Worm (Caenorhabditis elegans) whole organism, early embryonic: ENCODE data around the gene C14E2.4.

Source experiments
- B0310.2 ChIP-seq: sonication (generic microtip); optimal IDR thresholded peaks from 2 replicates; lab custom pipeline; 2016; ENCODE audit warnings: mild to moderate bottlenecking, missing genetic modification characterization, missing compliant biosample characterization
- F13C5.2 ChIP-seq: sonication (generic microtip); optimal IDR thresholded peaks from 2 replicates; lab custom pipeline; 2017; ENCODE audit warnings: mild to moderate bottlenecking, missing genetic modification characterization, inconsistent platforms, missing compliant biosample characterization
- ama-1 ChIP-seq: fragments of 150-350 bp; optimal IDR thresholded peaks from 2 replicates; lab custom pipeline; 2014
- ets-7 ChIP-seq: sonication (generic microtip); optimal IDR thresholded peaks from 2 replicates; lab custom pipeline; 2016; ENCODE audit warnings: missing genotype, missing genetic modification characterization, missing compliant biosample characterization
- flt-1 ChIP-seq: fragments of 200-800 bp; sonication (Bioruptor generic); IDR thresholded peaks from 2 replicates; pipeline ENCODE4 v1.3.6; 2022; ENCODE audit warnings: missing genetic modification characterization, missing compliant biosample characterization
- hmbx-1 ChIP-seq: sonication (generic microtip); optimal IDR thresholded peaks from 2 replicates; lab custom pipeline; 2016; ENCODE audit warnings: mild to moderate bottlenecking, missing genetic modification characterization, missing compliant biosample characterization
- hmg-4 ChIP-seq: fragments of 200-800 bp; sonication (Bioruptor generic); optimal IDR thresholded peaks from 2 replicates; lab custom pipeline; 2018; ENCODE audit warnings: mild to moderate bottlenecking, missing genetic modification characterization, missing compliant biosample characterization
- hnd-1 ChIP-seq: sonication (generic microtip); optimal IDR thresholded peaks from 2 replicates; lab custom pipeline; 2016; ENCODE audit warnings: missing genetic modification characterization, missing compliant biosample characterization
- pes-1 ChIP-seq: fragments of 200-800 bp; sonication (Bioruptor generic); IDR thresholded peaks from 2 replicates; pipeline ENCODE4 v1.3.6; 2022; ENCODE audit warnings: missing genetic modification reagents, missing genetic modification characterization, missing compliant biosample characterization
- sea-1 ChIP-seq: fragments of 200-800 bp; sonication (Bioruptor generic); conservative IDR thresholded peaks from 2 replicates; pipeline ENCODE4 v1.3.6; 2022; ENCODE audit warnings: missing genetic modification characterization, missing compliant biosample characterization
- tbx-11 ChIP-seq: fragments of 200-800 bp; sonication (Bioruptor generic); IDR thresholded peaks from 2 replicates; pipeline ENCODE4 v1.3.6; 2022; ENCODE audit warnings: missing genetic modification characterization, missing compliant biosample characterization
- tbx-37 ChIP-seq: fragments of 200-800 bp; sonication (Bioruptor generic); conservative IDR thresholded peaks from 2 replicates; pipeline ENCODE4 v1.3.6; 2022; ENCODE audit warnings: missing genetic modification reagents, missing genetic modification characterization, missing compliant biosample characterization
- tra-4 ChIP-seq: sonication (generic microtip); optimal IDR thresholded peaks from 2 replicates; lab custom pipeline; 2017; ENCODE audit warnings: missing genetic modification characterization, missing compliant biosample characterization

ce11 chrX:1830475-1830874 is 9.3 kb upstream of the C14E2.4 start:
- TF ChIP-seq ama-1 (lab: Kevin White, UChicago) = no peak
- no peak for TF ChIP-seq tra-4 (tag; lab: Kevin White, UChicago)
- no peak for TF ChIP-seq flt-1 (GFP tag; lab: Robert Waterston, UW)
- no peak for TF ChIP-seq pes-1 (GFP tag; lab: Robert Waterston, UW)
- TF ChIP-seq B0310.2 = no peak
- TF ChIP-seq tbx-37 (GFP tag; lab: Robert Waterston, UW) = no peak
- TF ChIP-seq hnd-1 = no peak
- no peak for TF ChIP-seq ets-7 (tag; lab: Kevin White, UChicago)
- TF ChIP-seq hmbx-1 = no peak
- no peak for TF ChIP-seq sea-1 (GFP tag; lab: Robert Waterston, UW)
- no peak for TF ChIP-seq F13C5.2 (tag; lab: Kevin White, UChicago)
- TF ChIP-seq tbx-11 (GFP tag; lab: Robert Waterston, UW) = no peak
- TF ChIP-seq hmg-4 (GFP tag; lab: Kevin White, UChicago) = no peak
